Fruit fly (Drosophila melanogaster): ENCODE data around the gene CG10591.
A peak's percentile ranks its signal among the peaks of the same experiment; 100 is the strongest.

The CG10591 gene

dm6 chr3L:5583295-5583707 is 16.2 kb downstream of the CG10591 start (continued):
- TF ChIP-seq Neu2 (GFP tag; optimal IDR thresholded peaks at IDR 0.05; ENCODE audit: borderline replicate concordance) (no peak), gce (GFP tag; IDR thresholded peaks at IDR 0.05) (peak; percentile 78; the same call in 2 of the 3 replicates), CG11456 (GFP tag; IDR thresholded peaks at IDR 0.05) (peak; percentile 94), CG10462 (GFP tag; optimal IDR thresholded peaks at IDR 0.05) (peak; percentile 62), tll (GFP tag; optimal IDR thresholded peaks at IDR 0.05) (peak; percentile 36 to 74), CG8388 (GFP tag; optimal IDR thresholded peaks at IDR 0.05) (no peak), HLH3B (GFP tag; IDR thresholded peaks at IDR 0.05) (peak; percentile 90), Mes4 (GFP tag; optimal IDR thresholded peaks at IDR 0.05) (peak; percentile 55), repo (GFP tag; optimal IDR thresholded peaks at IDR 0.05) (peak; percentile 75), CG8765 (GFP tag; IDR thresholded peaks at IDR 0.05) (peak; percentile 82), Antp (GFP tag; optimal IDR thresholded peaks at IDR 0.05) (peak; percentile 85), Lpt (GFP tag; optimal IDR thresholded peaks at IDR 0.05) (no peak), sens-2 (GFP tag; IDR thresholded peaks at IDR 0.05) (peak; percentile 79), CG7372 (GFP tag; IDR thresholded peaks at IDR 0.05) (peak; percentile 89), CG10267 (tag; optimal IDR thresholded peaks at IDR 0.05) (peak; percentile 90), sc (optimal IDR thresholded peaks at IDR 0.05) (no peak), sc (GFP tag; optimal IDR thresholded peaks at IDR 0.05) (no peak), Bgb (GFP tag; IDR thresholded peaks at IDR 0.05; ENCODE audit: partially characterized antibody) (peak; percentile 83), sr (GFP tag; IDR thresholded peaks at IDR 0.05) (peak; percentile 16; the same call in 1 of the 3 replicates), CG10274 (GFP tag; optimal IDR thresholded peaks at IDR 0.05) (no peak), Drgx (GFP tag; IDR thresholded peaks at IDR 0.05) (peak; percentile 80), ranshi (GFP tag; IDR thresholded peaks at IDR 0.05) (peak; percentile 91), fd102C (GFP tag; optimal IDR thresholded peaks at IDR 0.05) (no peak), CG2889 (GFP tag; IDR thresholded peaks at IDR 0.05) (peak; percentile 89), CG8281 (tag; optimal IDR thresholded peaks at IDR 0.05) (peak; percentile 49), CG10543 (GFP tag; optimal IDR thresholded peaks at IDR 0.05) (no peak), CG7987 (GFP tag; optimal IDR thresholded peaks at IDR 0.05) (peak; percentile 65), luna (GFP tag; optimal IDR thresholded peaks at IDR 0.05) (peak; percentile 84), Xrp1 (GFP tag; IDR thresholded peaks at IDR 0.05) (peak; percentile 89), CG1024 (GFP tag; IDR thresholded peaks at IDR 0.05) (peak; percentile 60), CG12236 (GFP tag; optimal IDR thresholded peaks at IDR 0.05) (peak; percentile 37), CG2712 (tag; optimal IDR thresholded peaks at IDR 0.05) (peak; percentile 86), CG4820 (GFP tag; optimal IDR thresholded peaks at IDR 0.05) (peak; percentile 86), ase (GFP tag; IDR thresholded peaks at IDR 0.05) (peak; percentile 81), cad (GFP tag; optimal IDR thresholded peaks at IDR 0.05) (no peak), mirr (GFP tag; optimal IDR thresholded peaks at IDR 0.05) (no peak), h (optimal IDR thresholded peaks at IDR 0.05) (no peak), CG1529 (GFP tag; optimal IDR thresholded peaks at IDR 0.05) (peak; percentile 21), sim (GFP tag; IDR thresholded peaks at IDR 0.05) (peak; percentile 40; the same call in 1 of the 2 replicates), en (GFP tag; optimal IDR thresholded peaks at IDR 0.05) (peak; percentile 47), Fer3 (tag; optimal IDR thresholded peaks at IDR 0.05) (no peak), fd3F (GFP tag; optimal IDR thresholded peaks at IDR 0.05) (peak; percentile 79), CG12942 (GFP tag; optimal IDR thresholded peaks at IDR 0.05) (peak; percentile 85), CG7357 (GFP tag; IDR thresholded peaks at IDR 0.05) (peak; percentile 95), CG18011 (GFP tag; optimal IDR thresholded peaks at IDR 0.05) (peak; percentile 67), vvl (GFP tag; IDR thresholded peaks at IDR 0.05) (peak; percentile 92), aop (GFP tag; IDR thresholded peaks at IDR 0.05) (peak; percentile 86), CG9932 (GFP tag; IDR thresholded peaks at IDR 0.05) (peak; percentile 96), CG12769 (tag; optimal IDR thresholded peaks at IDR 0.05) (no peak), usp (GFP tag; optimal IDR thresholded peaks at IDR 0.05) (no peak), CG34376 (GFP tag; optimal IDR thresholded peaks at IDR 0.05) (peak; percentile 25), CG13624 (GFP tag; optimal IDR thresholded peaks at IDR 0.05) (peak; percentile 90), BtbVII (GFP tag; optimal IDR thresholded peaks at IDR 0.05) (no peak)
